Worm (Caenorhabditis elegans): ENCODE data around the gene msp-76.

ce11 chrIV:9727217-9727616 lies 38.4 kb downstream of the msp-76 start:
- TF ChIP-seq ztf-23 (GFP tag; IDR thresholded peaks at IDR 0.05), result no peak
- no peak for TF ChIP-seq flt-1 (GFP tag; IDR thresholded peaks at IDR 0.05)
- no peak for TF ChIP-seq ref-1 (GFP tag; conservative IDR thresholded peaks at IDR 0.05)
